Fruit fly (Drosophila melanogaster) whole organism, embryonic: ENCODE measurements around the gene CG31650.

Source experiments
- Aef1 ChIP-seq: fragments of 200-800 bp; sonication (Bioruptor generic); IDR thresholded peaks from 3 replicates; pipeline ENCODE4 v1.3.6; 2022; ENCODE audit warnings: missing biosample characterization, missing genetic modification characterization
- Awh ChIP-seq: fragments of 200-800 bp; sonication (Bioruptor generic); IDR thresholded peaks from 2 replicates; pipeline ENCODE4, ENCODE4 v1.3.6; 2022; ENCODE audit warnings: missing biosample characterization, missing genetic modification characterization
- CG12104 ChIP-seq: fragments of 200-800 bp; sonication (Bioruptor generic); optimal IDR thresholded peaks from 3 replicates; lab custom pipeline; 2016; ENCODE audit warnings: missing biosample characterization, missing genetic modification characterization
- CG12236 ChIP-seq: fragments of 200-800 bp; sonication (Bioruptor generic); optimal IDR thresholded peaks from 2 replicates; lab custom pipeline; 2016; ENCODE audit warnings: missing biosample characterization, missing genetic modification characterization
- CG14014 ChIP-seq: fragments of 200-800 bp; sonication (Bioruptor generic); IDR thresholded peaks from 2 replicates; pipeline ENCODE4 v1.3.6; 2022; ENCODE audit warnings: missing biosample characterization, missing genetic modification characterization
- CG14050 ChIP-seq: fragments of 200-800 bp; sonication (Bioruptor generic); IDR thresholded peaks from 3 replicates; pipeline ENCODE4 v1.3.6; 2022; ENCODE audit warnings: missing biosample characterization, missing genetic modification characterization
- CG14710 ChIP-seq: fragments of 200-800 bp; sonication (Bioruptor generic); optimal IDR thresholded peaks from 3 replicates; lab custom pipeline; 2019; ENCODE audit warnings: missing biosample characterization, mild to moderate bottlenecking, missing genetic modification characterization, moderate library complexity
- CG1529 ChIP-seq: fragments of 200-800 bp; sonication (Bioruptor generic); optimal IDR thresholded peaks from 3 replicates; lab custom pipeline; 2018; ENCODE audit warnings: missing biosample characterization, missing genetic modification characterization
- CG15601 ChIP-seq: fragments of 200-800 bp; sonication (Bioruptor generic); optimal IDR thresholded peaks from 3 replicates; lab custom pipeline; 2019; ENCODE audit warnings: missing biosample characterization, mild to moderate bottlenecking, missing genetic modification characterization, moderate library complexity
- CG16779 ChIP-seq: fragments of 200-800 bp; sonication (Bioruptor generic); IDR thresholded peaks from 2 replicates; pipeline ENCODE4 v1.3.6; 2022; ENCODE audit warnings: missing biosample characterization, missing genetic modification characterization
- CG16815 ChIP-seq: fragments of 200-800 bp; sonication (Bioruptor generic); optimal IDR thresholded peaks from 3 replicates; lab custom pipeline; 2017; ENCODE audit warnings: missing biosample characterization, mild to moderate bottlenecking, missing genetic modification characterization
- CG17328 ChIP-seq: fragments of 200-800 bp; sonication (Bioruptor generic); IDR thresholded peaks from 2 replicates; pipeline ENCODE4 v1.3.6; 2022; ENCODE audit warnings: missing biosample characterization, missing genetic modification characterization
- CG17612 ChIP-seq: fragments of 200-800 bp; sonication (Bioruptor generic); IDR thresholded peaks from 2 replicates; pipeline ENCODE4 v1.3.6; 2022; ENCODE audit warnings: missing biosample characterization, missing genetic modification characterization
- CG17829 ChIP-seq: fragments of 200-800 bp; optimal IDR thresholded peaks from 2 replicates; lab custom pipeline; 2019; ENCODE audit warnings: missing biosample characterization, mild to moderate bottlenecking, missing genetic modification characterization, moderate library complexity
- CG17912 ChIP-seq: fragments of 200-800 bp; sonication (Bioruptor generic); optimal IDR thresholded peaks from 2 replicates; lab custom pipeline; 2018; ENCODE audit warnings: missing biosample characterization, mild to moderate bottlenecking, missing genetic modification characterization
- CG1792 ChIP-seq: fragments of 200-800 bp; sonication (Bioruptor generic); optimal IDR thresholded peaks from 2 replicates; lab custom pipeline; 2016; ENCODE audit warnings: missing biosample characterization, missing genetic modification characterization
- CG2116 ChIP-seq: fragments of 200-800 bp; sonication (Bioruptor generic); optimal IDR thresholded peaks from 3 replicates; lab custom pipeline; 2018; ENCODE audit warnings: missing biosample characterization, mild to moderate bottlenecking, missing genetic modification characterization
- CG2120 ChIP-seq: fragments of 200-800 bp; sonication (Bioruptor generic); optimal IDR thresholded peaks from 3 replicates; lab custom pipeline; 2016; ENCODE audit warnings: missing biosample characterization, missing genetic modification characterization
- CG30403 ChIP-seq: fragments of 200-800 bp; sonication (Bioruptor generic); optimal IDR thresholded peaks from 3 replicates; lab custom pipeline; 2016; ENCODE audit warnings: missing biosample characterization, missing genetic modification characterization
- CG3407 ChIP-seq: fragments of 200-800 bp; sonication (Bioruptor generic); optimal IDR thresholded peaks from 2 replicates; lab custom pipeline; 2018; ENCODE audit warnings: missing biosample characterization, mild to moderate bottlenecking, missing genetic modification characterization
- CG3726 ChIP-seq: fragments of 200-800 bp; sonication (Bioruptor generic); IDR thresholded peaks from 3 replicates; pipeline ENCODE4, ENCODE4 v1.3.6; 2022; ENCODE audit warnings: missing biosample characterization, missing genetic modification characterization
- CG4328 ChIP-seq: fragments of 200-800 bp; sonication (Bioruptor generic); optimal IDR thresholded peaks from 3 replicates; lab custom pipeline; 2017; ENCODE audit warnings: missing biosample characterization, missing genetic modification reagents, missing genetic modification characterization
- CG4404 ChIP-seq: fragments of 200-800 bp; sonication (Bioruptor generic); IDR thresholded peaks from 2 replicates; pipeline ENCODE4 v1.3.6; 2022; ENCODE audit warnings: missing biosample characterization, missing genetic modification characterization
- CG6654 ChIP-seq: fragments of 200-800 bp; sonication (Bioruptor generic); optimal IDR thresholded peaks from 2 replicates; lab custom pipeline; 2017; ENCODE audit warnings: missing biosample characterization, mild to moderate bottlenecking, missing genetic modification characterization
- CG8478 ChIP-seq: fragments of >200 bp; optimal IDR thresholded peaks from 2 replicates; lab custom pipeline; 2018
- CG8765 ChIP-seq: fragments of 200-800 bp; sonication (Bioruptor generic); IDR thresholded peaks from 2 replicates; pipeline ENCODE4 v1.3.6; 2022; ENCODE audit warnings: missing biosample characterization, missing genetic modification characterization
- CG8944 ChIP-seq: fragments of 200-800 bp; sonication (Bioruptor generic); optimal IDR thresholded peaks from 3 replicates; lab custom pipeline; 2016; ENCODE audit warnings: missing biosample characterization, missing genetic modification characterization
- CG9817 ChIP-seq: fragments of 200-800 bp; sonication (Bioruptor generic); optimal IDR thresholded peaks from 2 replicates; lab custom pipeline; 2018; ENCODE audit warnings: missing biosample characterization, mild to moderate bottlenecking, missing genetic modification characterization, moderate library complexity
- CG9932 ChIP-seq: fragments of 200-800 bp; sonication (Bioruptor generic); IDR thresholded peaks from 2 replicates; pipeline ENCODE4 v1.3.6; 2022; ENCODE audit warnings: missing biosample characterization, missing genetic modification characterization
- Dref ChIP-seq: fragments of 200-800 bp; sonication (Bioruptor generic); IDR thresholded peaks from 2 replicates; pipeline ENCODE4 v1.3.6; 2022; ENCODE audit warnings: missing biosample characterization, missing genetic modification characterization
- Ets97D ChIP-seq: fragments of 200-800 bp; sonication (Bioruptor generic); optimal IDR thresholded peaks from 3 replicates; lab custom pipeline; 2016; ENCODE audit warnings: missing biosample characterization, missing genetic modification characterization
- HmgD ChIP-seq: fragments of 200-800 bp; sonication (Bioruptor generic); optimal IDR thresholded peaks from 3 replicates; lab custom pipeline; 2016; ENCODE audit warnings: missing biosample characterization, missing genetic modification characterization
- Hmx ChIP-seq: fragments of 200-800 bp; sonication (Bioruptor generic); optimal IDR thresholded peaks from 2 replicates; lab custom pipeline; 2016; ENCODE audit warnings: missing biosample characterization, missing genetic modification characterization
- Hr78 ChIP-seq, 2 experiments: fragments of 200-800 bp in 1 of 2; fragments of >200 bp in 1 of 2; sonication (Bioruptor generic) in 1 of 2; optimal IDR thresholded peaks; 2 replicates each; lab custom pipeline; 2017 to 2019; ENCODE audit warnings: missing biosample characterization in 2 of 2, missing genetic modification characterization in 2 of 2, mild to moderate bottlenecking in 1 of 2, moderate library complexity in 1 of 2
- MBD-R2 ChIP-seq: fragments of 200-800 bp; sonication (Bioruptor generic); IDR thresholded peaks from 2 replicates; pipeline ENCODE4 v1.3.6; 2022; ENCODE audit warnings: missing biosample characterization, missing genetic modification characterization
- Nf-YA ChIP-seq: fragments of 200-800 bp; sonication (Bioruptor generic); IDR thresholded peaks from 2 replicates; pipeline ENCODE4 v1.3.6; 2022; ENCODE audit warnings: missing biosample characterization, missing genetic modification characterization
- Xbp1 ChIP-seq: fragments of 200-800 bp; sonication (Bioruptor generic); optimal IDR thresholded peaks from 3 replicates; lab custom pipeline; 2016; ENCODE audit warnings: missing biosample characterization, mild to moderate bottlenecking, missing genetic modification characterization
- abd-A ChIP-seq: fragments of 200-800 bp; sonication (Bioruptor generic); optimal IDR thresholded peaks from 3 replicates; lab custom pipeline; 2019; ENCODE audit warnings: missing biosample characterization, mild to moderate bottlenecking, missing genetic modification characterization, moderate library complexity
- ato ChIP-seq: fragments of 200-800 bp; sonication (Bioruptor generic); IDR thresholded peaks from 2 replicates; pipeline ENCODE4 v1.3.6; 2022; ENCODE audit warnings: missing biosample characterization, missing genetic modification characterization; ENCODE audit not compliant: partially characterized antibody
- crc ChIP-seq: fragments of 200-800 bp; sonication (Bioruptor generic); optimal IDR thresholded peaks from 2 replicates; lab custom pipeline; 2016; ENCODE audit warnings: missing biosample characterization, missing genetic modification characterization
- esg ChIP-seq: fragments of 200-800 bp; sonication (Bioruptor generic); conservative IDR thresholded peaks from 2 replicates; pipeline ENCODE4 v1.3.6; 2022; ENCODE audit warnings: missing biosample characterization, missing genetic modification characterization
- ham ChIP-seq: fragments of 200-800 bp; sonication (Bioruptor generic); IDR thresholded peaks from 2 replicates; pipeline ENCODE4 v1.3.6; 2022; ENCODE audit warnings: missing biosample characterization, missing genetic modification characterization
- inv ChIP-seq: fragments of 200-800 bp; sonication (Bioruptor generic); IDR thresholded peaks from 2 replicates; pipeline ENCODE4 v1.3.6; 2022; ENCODE audit warnings: missing biosample characterization, missing genetic modification characterization; ENCODE audit not compliant: partially characterized antibody
- nau ChIP-seq: fragments of 200-800 bp; sonication (Bioruptor generic); optimal IDR thresholded peaks from 3 replicates; lab custom pipeline; 2017; ENCODE audit warnings: missing biosample characterization, mild to moderate bottlenecking, missing genetic modification characterization, missing genetic modification reagents
- odd ChIP-seq: fragments of 200-800 bp; sonication (Bioruptor generic); optimal IDR thresholded peaks from 2 replicates; lab custom pipeline; 2017; ENCODE audit warnings: missing biosample characterization, mild to moderate bottlenecking, missing genetic modification characterization
- otp ChIP-seq: fragments of 200-800 bp; sonication (Bioruptor generic); IDR thresholded peaks from 3 replicates; pipeline ENCODE4, ENCODE4 v1.3.6; 2022; ENCODE audit warnings: missing biosample characterization, missing genetic modification characterization
- phol ChIP-seq: fragments of 200-800 bp; sonication (Bioruptor generic); optimal IDR thresholded peaks from 3 replicates; lab custom pipeline; 2018; ENCODE audit warnings: missing biosample characterization, mild to moderate bottlenecking, missing genetic modification characterization, moderate library complexity
- sens-2 ChIP-seq: fragments of 200-800 bp; sonication (Bioruptor generic); IDR thresholded peaks from 2 replicates; pipeline ENCODE4 v1.3.6; 2022; ENCODE audit warnings: missing biosample characterization, missing genetic modification characterization
- sob ChIP-seq: fragments of 200-800 bp; sonication (Bioruptor generic); IDR thresholded peaks from 2 replicates; pipeline ENCODE4 v1.3.6; 2022; ENCODE audit warnings: missing biosample characterization, missing genetic modification characterization
- twi ChIP-seq: fragments of 200-800 bp; optimal IDR thresholded peaks from 2 replicates; lab custom pipeline; 2019; ENCODE audit warnings: missing biosample characterization, mild to moderate bottlenecking, missing genetic modification characterization, moderate library complexity
- zfh1 ChIP-seq: fragments of 200-800 bp; sonication (Bioruptor generic); IDR thresholded peaks from 3 replicates; pipeline ENCODE4 v1.3.6; 2022; ENCODE audit warnings: missing biosample characterization, missing genetic modification characterization

Gene CG31650

dm6 chr2L:5000287-5000871 is 44.1 kb downstream of the CG31650 start (continued):
- TF ChIP-seq CG16779 (GFP tag; lab: Robert Waterston, UW) (no peak), CG17612 (GFP tag; lab: Robert Waterston, UW) (peak; percentile 40; the same call in 1 of the 2 replicates), inv (GFP tag; lab: Robert Waterston, UW) (no peak), abd-A (tag; lab: Kevin White, UChicago) (peak; percentile 9), nau (GFP tag; lab: Kevin White, UChicago) (peak; percentile 67), CG9817 (tag; lab: Kevin White, UChicago) (peak; percentile 72), CG30403 (GFP tag; lab: Kevin White, UChicago) (peak; percentile 86), Hr78 (GFP tag; optimal IDR thresholded peaks at IDR 0.05; lab: Kevin White, UChicago) (peak in 1 of 2 experiments; percentile 60), esg (GFP tag; lab: Robert Waterston, UW) (peak; percentile 76), CG14050 (GFP tag; lab: Robert Waterston, UW) (peak; percentile 56), CG4328 (GFP tag; lab: Kevin White, UChicago) (peak; percentile 67), CG4404 (GFP tag; lab: Robert Waterston, UW) (peak; percentile 81), CG14014 (GFP tag; lab: Robert Waterston, UW) (peak; percentile 78), odd (peak; percentile 85), sob (GFP tag; lab: Robert Waterston, UW) (peak; percentile 75), ham (no peak), CG8478 (lab: Kevin White, UChicago) (no peak), CG17829 (tag; lab: Kevin White, UChicago) (peak; percentile 92), CG17328 (peak; percentile 84), CG9932 (peak; percentile 78), CG1792 (GFP tag; lab: Kevin White, UChicago) (peak; percentile 9), Hmx (GFP tag; lab: Kevin White, UChicago) (peak; percentile 69), sens-2 (GFP tag; lab: Robert Waterston, UW) (peak; percentile 60), CG6654 (peak; percentile 54), Awh (GFP tag; lab: Robert Waterston, UW) (peak; percentile 84), CG3407 (GFP tag; lab: Kevin White, UChicago) (peak; percentile 62), Xbp1 (GFP tag; lab: Kevin White, UChicago) (peak; percentile 79), CG15601 (tag; lab: Kevin White, UChicago) (peak; percentile 79), CG12104 (GFP tag; lab: Kevin White, UChicago) (peak; percentile 73), CG3726 (peak; percentile 16; the same call in 1 of the 3 replicates), CG16815 (GFP tag; lab: Kevin White, UChicago) (peak; percentile 90), CG8765 (GFP tag; lab: Robert Waterston, UW) (peak; percentile 71), Nf-YA (GFP tag; lab: Robert Waterston, UW) (peak; percentile 53; the same call in 1 of the 2 replicates), MBD-R2 (peak; percentile 33; the same call in 1 of the 2 replicates), CG17912 (GFP tag; lab: Kevin White, UChicago) (no peak), Aef1 (GFP tag; lab: Robert Waterston, UW) (peak; percentile 59), zfh1 (GFP tag; lab: Robert Waterston, UW) (peak; percentile 86), Ets97D (peak; percentile 16), CG8944 (GFP tag; lab: Kevin White, UChicago) (peak; percentile 44), twi (tag; lab: Kevin White, UChicago) (peak; percentile 89), otp (peak; percentile 67; the same call in 2 of the 3 replicates), phol (tag; lab: Kevin White, UChicago) (peak; percentile 84), Dref (GFP tag; lab: Robert Waterston, UW) (no peak), ato (no peak), HmgD (GFP tag; lab: Kevin White, UChicago) (peak; percentile 69), CG2116 (GFP tag; lab: Kevin White, UChicago) (peak; percentile 59), CG2120 (GFP tag; lab: Kevin White, UChicago) (peak; percentile 87), CG14710 (tag; lab: Kevin White, UChicago) (peak; percentile 87), CG1529 (peak; percentile 83), crc (GFP tag; lab: Kevin White, UChicago) (peak; percentile 59), CG12236 (GFP tag; lab: Kevin White, UChicago) (peak; percentile 63)
